Worm (Caenorhabditis elegans): ENCODE results near the gene F37H8.6.
A peak's percentile ranks its signal among the peaks of the same experiment; 100 is the strongest.

Gene F37H8.6

DNA sequence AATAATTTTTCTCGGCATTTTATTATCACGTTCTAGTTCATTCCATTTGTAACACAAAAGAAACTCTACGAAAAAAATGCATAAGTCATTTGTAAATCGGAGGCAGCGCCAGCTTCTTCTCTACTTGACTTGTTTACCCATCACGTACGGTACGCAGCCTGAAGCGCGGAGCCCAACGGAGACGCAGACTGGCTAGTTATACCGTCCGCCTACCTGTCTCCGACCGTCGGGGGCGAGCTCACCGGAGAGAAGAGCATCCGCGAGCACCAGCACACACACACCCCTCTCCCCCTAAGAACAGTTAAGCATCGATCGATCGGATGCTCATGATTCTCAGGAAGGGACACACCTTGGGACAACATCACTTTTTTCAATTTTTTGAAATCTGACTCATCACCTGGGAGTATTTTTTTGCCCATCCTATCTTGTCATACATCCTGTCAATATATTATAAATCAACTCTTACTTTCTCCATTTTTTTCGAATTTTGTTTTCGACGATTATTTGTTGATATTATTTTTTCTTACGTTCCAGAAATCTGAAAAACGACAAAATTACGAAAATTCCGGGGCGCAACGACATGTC lies 44.6 kb upstream of the F37H8.6 start, which contains the start of gene plpr-1:
plpr-1 (plus strand) TSS at position 535 of the 585 bp plus-strand sequence.
- TF ChIP-seq ceh-16 (tag; optimal IDR thresholded peaks at IDR 0.05), result no peak
- no peak for TF ChIP-seq C34F6.9 (tag; optimal IDR thresholded peaks at IDR 0.05)
- TF ChIP-seq sma-3 (GFP tag; optimal IDR thresholded peaks at IDR 0.05), result no peak
- no peak for TF ChIP-seq elt-3 (tag; optimal IDR thresholded peaks at IDR 0.05)
- TF ChIP-seq alr-1 (tag; optimal IDR thresholded peaks at IDR 0.05), result no peak
- TF ChIP-seq ztf-4 (tag; optimal IDR thresholded peaks at IDR 0.05), result no peak
- no peak for TF ChIP-seq fos-1 (tag; optimal IDR thresholded peaks at IDR 0.05)
- TF ChIP-seq blmp-1 (tag; optimal IDR thresholded peaks at IDR 0.05; ENCODE audit: insufficient read depth), result no peak
- TF ChIP-seq sem-4 (tag; optimal IDR thresholded peaks at IDR 0.05), result no peak
- no peak for TF ChIP-seq skn-1 (tag; optimal IDR thresholded peaks at IDR 0.05)
- TF ChIP-seq peb-1 (tag; optimal IDR thresholded peaks at IDR 0.05), result no peak
- no peak for TF ChIP-seq snpc-4 (tag; optimal IDR thresholded peaks at IDR 0.05)
- no peak for TF ChIP-seq nhr-6 (tag; optimal IDR thresholded peaks at IDR 0.05)
- TF ChIP-seq sma-9 (GFP tag; optimal IDR thresholded peaks at IDR 0.05), result no peak
- TF ChIP-seq sma-9 (tag; optimal IDR thresholded peaks at IDR 0.05), result no peak
- no peak for TF ChIP-seq nhr-12 (tag; optimal IDR thresholded peaks at IDR 0.05)
- no peak for TF ChIP-seq nhr-10 (tag; optimal IDR thresholded peaks at IDR 0.05)
- TF ChIP-seq nhr-129 (tag; optimal IDR thresholded peaks at IDR 0.05), result no peak
- TF ChIP-seq crh-2 (tag; optimal IDR thresholded peaks at IDR 0.05), result no peak
- no peak for TF ChIP-seq aly-2 (tag; optimal IDR thresholded peaks at IDR 0.05)
- no peak for TF ChIP-seq zag-1 (tag; optimal IDR thresholded peaks at IDR 0.05)

DNA sequence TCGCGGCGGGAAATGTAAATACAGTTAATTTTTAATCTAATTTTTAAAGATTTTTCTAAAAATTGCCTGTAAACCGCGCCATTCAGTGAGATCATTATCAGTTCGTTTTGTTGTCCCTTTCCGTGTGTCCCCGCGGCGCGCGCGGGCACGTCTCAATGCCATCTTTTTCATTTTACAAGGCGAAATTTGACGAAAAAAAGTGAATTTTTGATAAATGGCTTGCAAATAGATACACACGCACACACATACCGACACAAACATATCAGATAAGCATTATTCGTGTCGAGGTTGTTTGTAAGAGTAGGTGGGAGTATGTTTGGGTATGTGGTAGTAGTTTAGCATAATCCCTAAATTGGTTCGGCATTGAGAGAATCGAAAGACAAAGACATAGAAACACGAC lies 28.5 kb upstream of the F37H8.6 start:
- TF ChIP-seq blmp-1 (tag; optimal IDR thresholded peaks at IDR 0.05; ENCODE audit: insufficient read depth), result peak; percentile 83
- TF ChIP-seq nhr-25 (tag; optimal IDR thresholded peaks at IDR 0.05), result peak; percentile 77
- no peak for TF ChIP-seq elt-3 (tag; optimal IDR thresholded peaks at IDR 0.05)
- TF ChIP-seq ceh-16 (tag; optimal IDR thresholded peaks at IDR 0.05), result peak; percentile 60
- no peak for TF ChIP-seq crh-2 (tag; optimal IDR thresholded peaks at IDR 0.05)

DNA sequence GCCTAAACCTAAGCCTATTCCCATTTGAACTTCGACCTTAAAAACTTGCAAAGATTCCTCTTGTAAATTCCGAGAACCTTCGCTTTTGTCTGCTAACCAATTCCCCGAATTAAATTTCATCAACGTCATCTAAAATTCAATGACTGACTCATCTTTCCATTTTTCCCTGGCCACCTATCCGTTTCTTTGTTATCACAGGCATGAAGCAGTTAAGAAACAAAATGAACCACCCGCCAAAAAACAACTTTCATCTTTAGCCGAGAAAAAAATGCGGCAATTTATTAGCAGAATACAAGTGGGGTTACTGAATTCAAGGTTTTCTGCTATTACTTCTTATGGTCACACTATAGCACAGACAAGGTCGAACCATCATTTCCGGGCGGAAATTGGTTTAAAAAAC lies 27.5 kb upstream of the F37H8.6 start:
- no peak for TF ChIP-seq dmd-4 (tag; optimal IDR thresholded peaks at IDR 0.05)
- TF ChIP-seq crh-2 (tag; optimal IDR thresholded peaks at IDR 0.05), result no peak
- TF ChIP-seq nhr-6 (tag; optimal IDR thresholded peaks at IDR 0.05), result no peak
- peak; percentile 15 for TF ChIP-seq nhr-25 (tag; optimal IDR thresholded peaks at IDR 0.05)
- TF ChIP-seq sma-3 (GFP tag; optimal IDR thresholded peaks at IDR 0.05), result peak; percentile 17

DNA sequence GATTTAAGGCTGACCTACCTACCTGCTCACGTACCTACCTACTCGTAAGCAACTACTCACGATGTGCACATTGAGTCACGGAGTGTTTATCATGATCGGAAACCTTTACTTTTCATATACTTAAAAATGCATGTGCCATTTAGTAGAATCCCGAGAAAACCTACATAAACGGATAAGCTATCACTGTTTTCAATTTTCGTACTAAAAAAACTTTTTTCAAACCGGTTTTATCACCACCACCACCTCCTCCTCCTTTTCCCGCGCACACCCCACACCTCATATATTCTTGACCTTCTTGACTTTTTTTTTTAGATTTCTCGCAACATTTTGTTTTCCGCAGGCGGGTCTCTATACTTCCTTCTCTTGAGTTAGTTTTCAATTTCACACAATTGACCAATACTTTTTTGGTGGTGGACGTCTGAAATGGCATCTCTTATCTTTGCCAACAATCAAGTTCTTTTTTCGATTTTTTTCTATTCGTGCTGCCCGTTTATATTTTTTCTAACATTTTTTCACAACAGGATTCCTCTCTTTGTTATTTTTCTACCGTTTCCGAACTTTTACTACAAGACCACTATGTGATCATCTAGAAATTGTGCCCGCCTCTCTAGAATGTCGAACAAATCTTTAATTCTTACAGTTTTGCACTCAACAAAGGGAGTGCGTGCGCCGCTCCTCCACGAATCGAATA lies 25.4 kb upstream of the F37H8.6 start, which contains the start of gene srap-1:
srap-1 (plus strand) TSS at position 641 of the 691 bp plus-strand sequence.
- TF ChIP-seq nhr-237 (tag; optimal IDR thresholded peaks at IDR 0.05), result no peak
- TF ChIP-seq nhr-25 (tag; optimal IDR thresholded peaks at IDR 0.05), result peak; percentile 55

DNA sequence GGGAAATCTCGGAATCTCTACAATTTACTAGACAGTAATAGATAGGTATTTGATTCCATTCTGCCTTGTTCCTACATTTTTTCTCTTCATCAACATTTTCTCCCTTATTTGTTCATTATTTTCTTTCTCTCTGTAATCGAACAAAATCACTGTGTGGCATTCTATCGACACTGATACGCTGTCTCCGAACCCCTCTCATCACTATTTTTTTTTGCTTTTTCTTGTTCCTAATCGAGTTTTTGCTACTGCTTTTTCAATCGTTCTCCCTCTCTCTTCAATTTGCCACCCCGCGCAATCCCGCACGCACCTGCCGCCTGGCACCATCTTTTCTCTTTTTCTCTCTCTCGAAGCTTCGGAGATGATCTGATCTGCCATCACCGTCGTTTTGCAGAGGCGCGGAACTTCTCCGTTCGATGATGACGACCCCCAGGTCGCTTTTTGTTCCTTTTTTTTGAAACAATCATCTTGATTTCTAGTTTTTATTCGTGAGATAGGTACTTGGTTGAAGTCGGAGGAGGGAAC lies 23.0 kb upstream of the F37H8.6 start:
- no peak for TF ChIP-seq ztf-11 (tag; optimal IDR thresholded peaks at IDR 0.05)
- peak; percentile 64 for TF ChIP-seq peb-1 (tag; optimal IDR thresholded peaks at IDR 0.05)
- TF ChIP-seq nhr-25 (tag; optimal IDR thresholded peaks at IDR 0.05), result peak; percentile 47
- TF ChIP-seq blmp-1 (tag; optimal IDR thresholded peaks at IDR 0.05; ENCODE audit: insufficient read depth), result peak; percentile 44
- no peak for TF ChIP-seq crh-2 (tag; optimal IDR thresholded peaks at IDR 0.05)

DNA sequence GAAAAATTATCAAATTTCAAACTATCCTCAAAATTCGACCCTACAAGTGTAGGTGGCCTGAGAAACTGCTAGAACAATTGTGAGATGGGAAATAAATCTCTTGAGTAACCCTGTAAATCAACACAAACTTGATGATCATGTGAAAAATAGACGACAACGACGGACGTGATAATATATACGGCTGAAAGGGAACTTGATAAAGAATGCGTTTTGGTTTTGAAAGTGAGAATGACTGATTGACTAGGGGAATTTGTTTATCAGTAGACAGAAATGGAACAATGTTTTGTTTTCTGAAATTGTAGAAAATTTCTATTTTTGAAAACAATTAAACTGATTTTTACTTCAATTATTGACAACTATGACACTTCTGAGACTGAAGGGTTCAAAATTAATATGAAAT lies 16.2 kb upstream of the F37H8.6 start:
- TF ChIP-seq ztf-1 (GFP tag; conservative IDR thresholded peaks at IDR 0.05) (no peak), ztf-11 (tag; optimal IDR thresholded peaks at IDR 0.05) (no peak), nhr-23 (tag; optimal IDR thresholded peaks at IDR 0.05) (no peak), lin-39 (tag; optimal IDR thresholded peaks at IDR 0.05) (no peak), zag-1 (tag; optimal IDR thresholded peaks at IDR 0.05) (no peak), nhr-237 (tag; optimal IDR thresholded peaks at IDR 0.05) (no peak), nhr-25 (tag; optimal IDR thresholded peaks at IDR 0.05) (peak; percentile 1), crh-2 (tag; optimal IDR thresholded peaks at IDR 0.05) (no peak), unc-62 (GFP tag; optimal IDR thresholded peaks at IDR 0.05) (no peak), blmp-1 (tag; optimal IDR thresholded peaks at IDR 0.05; ENCODE audit: insufficient read depth) (peak; percentile 58)

All from whole organism, L2 larva.